Worm (Caenorhabditis elegans) whole organism, early embryonic: ENCODE results near the gene Y17G9A.2.
A peak's percentile ranks its signal among the peaks of the same experiment; 100 is the strongest.

Experiments
- B0310.2 ChIP-seq: sonication (generic microtip); optimal IDR thresholded peaks from 2 replicates; lab custom pipeline; 2016; ENCODE audit warnings: mild to moderate bottlenecking, missing genetic modification characterization, missing compliant biosample characterization
- F13C5.2 ChIP-seq: sonication (generic microtip); optimal IDR thresholded peaks from 2 replicates; lab custom pipeline; 2017; ENCODE audit warnings: mild to moderate bottlenecking, missing genetic modification characterization, inconsistent platforms, missing compliant biosample characterization
- aly-1 ChIP-seq: sonication (generic microtip); optimal IDR thresholded peaks from 2 replicates; lab custom pipeline; 2016; ENCODE audit warnings: missing genetic modification characterization, missing compliant biosample characterization
- ama-1 ChIP-seq: fragments of 150-350 bp; optimal IDR thresholded peaks from 2 replicates; lab custom pipeline; 2014
- ceh-13 ChIP-seq: fragments of 200-800 bp; sonication (Bioruptor generic); optimal IDR thresholded peaks from 2 replicates; lab custom pipeline; 2018; ENCODE audit warnings: mild to moderate bottlenecking, missing genetic modification characterization, missing compliant biosample characterization
- ceh-36 ChIP-seq: sonication (generic microtip); optimal IDR thresholded peaks from 2 replicates; lab custom pipeline; 2016; ENCODE audit warnings: missing genetic modification characterization, inconsistent platforms, missing compliant biosample characterization
- ets-7 ChIP-seq: sonication (generic microtip); optimal IDR thresholded peaks from 2 replicates; lab custom pipeline; 2016; ENCODE audit warnings: missing genotype, missing genetic modification characterization, missing compliant biosample characterization
- flt-1 ChIP-seq: fragments of 200-800 bp; sonication (Bioruptor generic); IDR thresholded peaks from 2 replicates; pipeline ENCODE4 v1.3.6; 2022; ENCODE audit warnings: missing genetic modification characterization, missing compliant biosample characterization
- hnd-1 ChIP-seq: sonication (generic microtip); optimal IDR thresholded peaks from 2 replicates; lab custom pipeline; 2016; ENCODE audit warnings: missing genetic modification characterization, missing compliant biosample characterization
- scrt-1 ChIP-seq: fragments of 200-800 bp; sonication (Bioruptor generic); IDR thresholded peaks from 2 replicates; pipeline ENCODE4 v1.3.6; 2022; ENCODE audit warnings: missing genetic modification characterization, missing compliant biosample characterization
- sea-1 ChIP-seq: fragments of 200-800 bp; sonication (Bioruptor generic); conservative IDR thresholded peaks from 2 replicates; pipeline ENCODE4 v1.3.6; 2022; ENCODE audit warnings: missing genetic modification characterization, missing compliant biosample characterization
- tbx-11 ChIP-seq: fragments of 200-800 bp; sonication (Bioruptor generic); IDR thresholded peaks from 2 replicates; pipeline ENCODE4 v1.3.6; 2022; ENCODE audit warnings: missing genetic modification characterization, missing compliant biosample characterization
- tbx-37 ChIP-seq: fragments of 200-800 bp; sonication (Bioruptor generic); conservative IDR thresholded peaks from 2 replicates; pipeline ENCODE4 v1.3.6; 2022; ENCODE audit warnings: missing genetic modification reagents, missing genetic modification characterization, missing compliant biosample characterization
- tra-4 ChIP-seq: sonication (generic microtip); optimal IDR thresholded peaks from 2 replicates; lab custom pipeline; 2017; ENCODE audit warnings: missing genetic modification characterization, missing compliant biosample characterization

ce11 chrIV:4880634-4881033 is 24.5 kb upstream of the Y17G9A.2 start:
- TF ChIP-seq ama-1 (peak; percentile 50), tbx-37 (GFP tag; lab: Robert Waterston, UW) (no peak), ceh-13 (GFP tag; lab: Kevin White, UChicago) (no peak), flt-1 (GFP tag; lab: Robert Waterston, UW) (no peak), scrt-1 (GFP tag; lab: Robert Waterston, UW) (no peak), sea-1 (GFP tag; lab: Robert Waterston, UW) (no peak), ets-7 (tag; lab: Kevin White, UChicago) (no peak), B0310.2 (tag; lab: Kevin White, UChicago) (no peak), tra-4 (no peak), hnd-1 (no peak), F13C5.2 (tag; lab: Kevin White, UChicago) (peak; percentile 8), aly-1 (tag; lab: Kevin White, UChicago) (no peak), ceh-36 (tag; lab: Kevin White, UChicago) (no peak), tbx-11 (no peak)
